Fruit fly (Drosophila melanogaster): ENCODE data around the gene ps.

- TF ChIP-seq CG11762 (GFP tag; optimal IDR thresholded peaks at IDR 0.05; ENCODE audit: insufficient read depth) (no peak), CG34406 (GFP tag; optimal IDR thresholded peaks at IDR 0.05) (no peak)
These were observed 85.8 kb downstream of the ps start for dm6 chr3R:9503329-9504088.

All from whole organism, prepupa.